Worm (Caenorhabditis elegans): ENCODE data around the gene sma-1.

DNA sequence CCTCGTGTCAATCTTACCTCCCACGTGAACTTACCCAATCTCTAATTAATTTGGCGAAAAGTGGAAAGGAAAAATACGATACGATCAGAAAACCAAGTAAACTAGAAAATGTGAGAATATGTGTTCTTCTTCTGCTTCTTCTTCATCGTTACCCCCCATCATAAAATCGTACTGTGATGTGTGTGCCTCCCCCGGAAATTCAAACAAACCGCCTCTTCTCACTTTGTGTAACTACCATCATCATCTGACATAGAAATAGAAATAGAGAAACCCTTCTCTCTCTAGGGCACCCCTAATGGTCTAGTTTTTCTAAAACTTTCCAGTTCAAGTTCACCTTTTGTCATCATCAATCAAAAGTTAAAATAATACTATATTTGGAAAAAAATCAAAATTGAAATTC is 41.5 kb upstream of the sma-1 start:
- TF ChIP-seq nhr-12 (tag; optimal IDR thresholded peaks at IDR 0.05) = no peak
- no peak for TF ChIP-seq ztf-11 (tag; optimal IDR thresholded peaks at IDR 0.05)
- TF ChIP-seq sem-2 (GFP tag; optimal IDR thresholded peaks at IDR 0.05) = no peak
- no peak for TF ChIP-seq ham-2 (GFP tag; optimal IDR thresholded peaks at IDR 0.05)
